Worm (Caenorhabditis elegans) whole organism, L2 larva: Measurements from ENCODE around the gene C53A3.1.
A peak's percentile ranks its signal among the peaks of the same experiment; 100 is the strongest.

Experiments used
- C34F6.9 ChIP-seq: fragments of 150-350 bp; optimal IDR thresholded peaks from 2 replicates; lab custom pipeline; 2014; ENCODE audit warnings: missing biosample characterization, missing genetic modification characterization
- F13H6.1 ChIP-seq: sonication (generic microtip); optimal IDR thresholded peaks from 2 replicates; lab custom pipeline; 2016; ENCODE audit warnings: missing genetic modification characterization, missing compliant biosample characterization
- R02D3.7 ChIP-seq: fragments of 150-350 bp; optimal IDR thresholded peaks from 2 replicates; lab custom pipeline; 2014; ENCODE audit warnings: missing biosample characterization, missing genetic modification characterization
- Y55F3AM.14 ChIP-seq: fragments of 200-800 bp; sonication (Bioruptor generic); optimal IDR thresholded peaks from 2 replicates; lab custom pipeline; 2018; ENCODE audit warnings: mild to moderate bottlenecking, missing genetic modification characterization, missing compliant biosample characterization
- ZK546.5 ChIP-seq: sonication (generic microtip); optimal IDR thresholded peaks from 2 replicates; lab custom pipeline; 2017; ENCODE audit warnings: missing biosample characterization, missing genetic modification characterization
- alr-1 ChIP-seq: fragments of 150-350 bp; optimal IDR thresholded peaks from 2 replicates; lab custom pipeline; 2014; ENCODE audit warnings: missing biosample characterization, missing genetic modification characterization
- aly-2 ChIP-seq: fragments of 150-350 bp; optimal IDR thresholded peaks from 2 replicates; lab custom pipeline; 2014; ENCODE audit warnings: missing biosample characterization, missing genetic modification characterization
- ama-1 ChIP-seq: fragments of 150-350 bp; optimal IDR thresholded peaks from 2 replicates; lab custom pipeline; 2018; ENCODE audit warnings: inconsistent platforms
- blmp-1 ChIP-seq: sonication (generic microtip); optimal IDR thresholded peaks from 2 replicates; lab custom pipeline; 2017; ENCODE audit warnings: missing genetic modification characterization, mild to moderate bottlenecking, missing compliant biosample characterization, antibody characterized with exemption, moderate library complexity; ENCODE audit not compliant: insufficient read depth
- ceh-16 ChIP-seq: fragments of 150-350 bp; optimal IDR thresholded peaks from 2 replicates; lab custom pipeline; 2014; ENCODE audit warnings: missing biosample characterization, missing genetic modification characterization
- ceh-82 ChIP-seq: fragments of 150-350 bp; optimal IDR thresholded peaks from 2 replicates; lab custom pipeline; 2014; ENCODE audit warnings: missing biosample characterization, missing genetic modification characterization
- crh-2 ChIP-seq: sonication (generic microtip); optimal IDR thresholded peaks from 2 replicates; lab custom pipeline; 2017; ENCODE audit warnings: missing biosample characterization, missing genetic modification characterization
- dmd-4 ChIP-seq: sonication (generic microtip); optimal IDR thresholded peaks from 2 replicates; lab custom pipeline; 2017; ENCODE audit warnings: missing biosample characterization, missing genetic modification characterization
- egl-27 ChIP-seq: sonication (generic microtip); optimal IDR thresholded peaks from 3 replicates; lab custom pipeline; 2017; ENCODE audit warnings: missing biosample characterization, missing genetic modification reagents, missing genetic modification characterization
- elt-1 ChIP-seq: fragments of 150-350 bp; optimal IDR thresholded peaks from 2 replicates; lab custom pipeline; 2014; ENCODE audit warnings: missing biosample characterization, missing genetic modification characterization
- elt-3 ChIP-seq: sonication (generic microtip); optimal IDR thresholded peaks from 2 replicates; lab custom pipeline; 2017; ENCODE audit warnings: missing biosample characterization, missing genetic modification characterization
- fos-1 ChIP-seq: fragments of 150-350 bp; optimal IDR thresholded peaks from 2 replicates; lab custom pipeline; 2014; ENCODE audit warnings: missing biosample characterization, missing genetic modification characterization
- gmeb-1 ChIP-seq: fragments of 150-350 bp; optimal IDR thresholded peaks from 2 replicates; lab custom pipeline; 2014; ENCODE audit warnings: missing biosample characterization, missing genetic modification characterization
- lin-11 ChIP-seq: fragments of 150-350 bp; sonication (generic microtip); optimal IDR thresholded peaks from 2 replicates; lab custom pipeline; 2014; ENCODE audit warnings: missing biosample characterization, missing genetic modification characterization, inconsistent platforms, mixed read lengths
- lin-13 ChIP-seq: fragments of 150-350 bp; optimal IDR thresholded peaks from 2 replicates; lab custom pipeline; 2014; ENCODE audit warnings: missing biosample characterization, missing genetic modification reagents, missing genetic modification characterization
- lin-39 ChIP-seq: fragments of 150-350 bp; optimal IDR thresholded peaks from 2 replicates; lab custom pipeline; 2014; ENCODE audit warnings: missing biosample characterization, missing genetic modification reagents, missing genetic modification characterization
- lsy-2 ChIP-seq, 2 experiments: fragments of 150-350 bp in 1 of 2; sonication (generic microtip) in 1 of 2; optimal IDR thresholded peaks; 2 replicates each; lab custom pipeline; 2014 to 2017; ENCODE audit warnings: missing biosample characterization in 2 of 2, missing genetic modification characterization in 2 of 2
- mab-5 ChIP-seq: fragments of 150-350 bp; optimal IDR thresholded peaks from 2 replicates; lab custom pipeline; 2014; ENCODE audit warnings: missing biosample characterization, missing genetic modification characterization
- mbf-1 ChIP-seq: sonication (generic microtip); optimal IDR thresholded peaks from 2 replicates; lab custom pipeline; 2017; ENCODE audit warnings: missing biosample characterization, missing genetic modification characterization
- mdl-1 ChIP-seq, 2 experiments: fragments of 150-350 bp in 1 of 2; sonication (generic microtip) in 1 of 2; optimal IDR thresholded peaks; 2 replicates each; lab custom pipeline; 2017; ENCODE audit warnings: missing biosample characterization in 2 of 2, missing genetic modification characterization in 2 of 2
- nhr-10 ChIP-seq: sonication (generic microtip); optimal IDR thresholded peaks from 2 replicates; lab custom pipeline; 2017; ENCODE audit warnings: missing biosample characterization, missing genetic modification characterization
- nhr-11 ChIP-seq: fragments of 150-350 bp; optimal IDR thresholded peaks from 2 replicates; lab custom pipeline; 2014; ENCODE audit warnings: missing biosample characterization, missing genetic modification characterization
- nhr-12 ChIP-seq: fragments of 150-350 bp; optimal IDR thresholded peaks from 2 replicates; lab custom pipeline; 2014; ENCODE audit warnings: missing biosample characterization, missing genetic modification characterization
- nhr-129 ChIP-seq: fragments of 150-350 bp; optimal IDR thresholded peaks from 2 replicates; lab custom pipeline; 2014; ENCODE audit warnings: missing biosample characterization, missing genetic modification characterization
- nhr-23 ChIP-seq: fragments of 150-350 bp; optimal IDR thresholded peaks from 2 replicates; lab custom pipeline; 2014; ENCODE audit warnings: missing biosample characterization, missing genetic modification reagents, missing genetic modification characterization
- nhr-237 ChIP-seq: fragments of 150-350 bp; optimal IDR thresholded peaks from 2 replicates; lab custom pipeline; 2014; ENCODE audit warnings: missing biosample characterization, missing genetic modification characterization
- nhr-25 ChIP-seq: fragments of 150-350 bp; sonication (generic microtip); optimal IDR thresholded peaks from 3 replicates; lab custom pipeline; 2014; ENCODE audit warnings: missing biosample characterization, missing genetic modification characterization
- nhr-6 ChIP-seq: fragments of 150-350 bp; optimal IDR thresholded peaks from 2 replicates; lab custom pipeline; 2014; ENCODE audit warnings: missing biosample characterization, missing genetic modification characterization
- nhr-77 ChIP-seq: fragments of 150-350 bp; optimal IDR thresholded peaks from 2 replicates; lab custom pipeline; 2014; ENCODE audit warnings: missing biosample characterization, missing genetic modification characterization
- peb-1 ChIP-seq: fragments of 150-350 bp; optimal IDR thresholded peaks from 2 replicates; lab custom pipeline; 2014; ENCODE audit warnings: missing biosample characterization, missing genetic modification characterization
- skn-1 ChIP-seq: sonication (generic microtip); optimal IDR thresholded peaks from 2 replicates; lab custom pipeline; 2017; ENCODE audit warnings: missing biosample characterization, missing genetic modification characterization
- sma-3 ChIP-seq: sonication (generic microtip); optimal IDR thresholded peaks from 2 replicates; lab custom pipeline; 2016; ENCODE audit warnings: missing genetic modification reagents, missing genetic modification characterization, missing compliant biosample characterization
- sma-9 ChIP-seq, 2 experiments: fragments of 150-350 bp in 1 of 2; sonication (generic microtip) in 1 of 2; optimal IDR thresholded peaks; 2 replicates each; lab custom pipeline; 2014 to 2016; ENCODE audit warnings: missing genetic modification characterization in 2 of 2, mild to moderate bottlenecking in 1 of 2, missing biosample characterization in 1 of 2, missing compliant biosample characterization in 1 of 2, missing genetic modification reagents in 1 of 2, moderate library complexity in 1 of 2
- snpc-4 ChIP-seq: fragments of 150-350 bp; optimal IDR thresholded peaks from 2 replicates; lab custom pipeline; 2014; ENCODE audit warnings: missing biosample characterization, missing genetic modification characterization
- unc-55 ChIP-seq: fragments of 150-350 bp; sonication (generic microtip); optimal IDR thresholded peaks from 3 replicates; lab custom pipeline; 2014; ENCODE audit warnings: missing biosample characterization, missing genetic modification reagents, missing genetic modification characterization
- unc-62 ChIP-seq: fragments of 150-350 bp; optimal IDR thresholded peaks from 2 replicates; lab custom pipeline; 2014; ENCODE audit warnings: missing biosample characterization, missing genetic modification reagents, missing genetic modification characterization
- zag-1 ChIP-seq: fragments of 150-350 bp; optimal IDR thresholded peaks from 2 replicates; lab custom pipeline; 2014; ENCODE audit warnings: missing biosample characterization, missing genetic modification characterization
- ztf-1 ChIP-seq: fragments of 200-800 bp; sonication (Bioruptor generic); conservative IDR thresholded peaks from 2 replicates; pipeline ENCODE4 v1.3.6; 2022; ENCODE audit warnings: missing genetic modification characterization, missing compliant biosample characterization
- ztf-4 ChIP-seq: fragments of 150-350 bp; optimal IDR thresholded peaks from 2 replicates; lab custom pipeline; 2014; ENCODE audit warnings: missing biosample characterization, missing genetic modification characterization

Gene C53A3.1

ce11 chrV:5788650-5789049, 28.6 kb upstream of the C53A3.1 start:
- TF ChIP-seq Y55F3AM.14 = no peak
- no peak for TF ChIP-seq ceh-82 (tag; lab: Kevin White, UChicago)
- no peak for TF ChIP-seq skn-1
- no peak for TF ChIP-seq nhr-6 (tag; lab: Kevin White, UChicago)
- TF ChIP-seq lin-11 = no peak
- TF ChIP-seq zag-1 (tag; lab: Kevin White, UChicago) = no peak
- peak; percentile 18 for TF ChIP-seq fos-1 (tag; lab: Kevin White, UChicago)
- peak; percentile 20 for TF ChIP-seq sma-9 (GFP tag; optimal IDR thresholded peaks at IDR 0.05; lab: Kevin White, UChicago)
- no peak for TF ChIP-seq sma-9 (tag; optimal IDR thresholded peaks at IDR 0.05; lab: Kevin White, UChicago)
- TF ChIP-seq lsy-2 (tag; optimal IDR thresholded peaks at IDR 0.05; lab: Kevin White, UChicago) = peak in 1 of 2 experiments; percentile 10

ce11 chrV:5785372-5785771, 25.3 kb upstream of the C53A3.1 start, which contains the start of gene F44E7.7:
TSS of gene F44E7.7 (minus strand) at chrV:5785472.
- TF ChIP-seq F13H6.1 (tag; lab: Kevin White, UChicago) (no peak), ZK546.5 (no peak), Y55F3AM.14 (no peak), ceh-82 (tag; lab: Kevin White, UChicago) (no peak), nhr-25 (tag; lab: Kevin White, UChicago) (no peak), ztf-1 (GFP tag; lab: Robert Waterston, UW) (no peak)

ce11 chrV:5782687-5783086, 22.7 kb upstream of the C53A3.1 start, which contains the start of gene fbxa-183:
TSS of gene fbxa-183 (minus strand) at chrV:5782787.
- TF ChIP-seq mab-5 (no peak), peb-1 (tag; lab: Kevin White, UChicago) (no peak), lin-13 (no peak), fos-1 (tag; lab: Kevin White, UChicago) (no peak)
- TF ChIP-seq, all 48 proteins: peak for 0

ce11 chrV:5780713-5781360, 20.8 kb upstream of the C53A3.1 start, which contains the start of gene F44E7.5:
TSS of gene F44E7.5 (minus strand) at chrV:5780922.
- no peak for TF ChIP-seq nhr-77 (tag; lab: Kevin White, UChicago)
- no peak for TF ChIP-seq ZK546.5
- TF ChIP-seq nhr-129 (tag; lab: Kevin White, UChicago) = peak; percentile 100
- peak; percentile 40 for TF ChIP-seq snpc-4 (tag; lab: Kevin White, UChicago)
- no peak for TF ChIP-seq dmd-4 (tag; lab: Kevin White, UChicago)
- TF ChIP-seq egl-27 (tag; lab: Kevin White, UChicago) = no peak
- no peak for TF ChIP-seq ceh-82 (tag; lab: Kevin White, UChicago)
- peak; percentile 91 for TF ChIP-seq fos-1 (tag; lab: Kevin White, UChicago)
- peak; percentile 81 for TF ChIP-seq crh-2 (tag; lab: Kevin White, UChicago)
- TF ChIP-seq Y55F3AM.14 = peak; percentile 43
- no peak for TF ChIP-seq R02D3.7
- TF ChIP-seq mab-5 = no peak
- TF ChIP-seq F13H6.1 (tag; lab: Kevin White, UChicago) = peak; percentile 39
- TF ChIP-seq nhr-237 (tag; lab: Kevin White, UChicago) = no peak
- no peak for TF ChIP-seq ztf-4 (tag; lab: Kevin White, UChicago)
- TF ChIP-seq peb-1 (tag; lab: Kevin White, UChicago) = no peak
- peak; percentile 65 for TF ChIP-seq gmeb-1 (tag; lab: Kevin White, UChicago)
- no peak for TF ChIP-seq unc-62
- TF ChIP-seq elt-3 (tag; lab: Kevin White, UChicago) = no peak
- TF ChIP-seq nhr-11 (tag; lab: Kevin White, UChicago) = no peak
- no peak for TF ChIP-seq nhr-10 (tag; lab: Kevin White, UChicago)
- no peak for TF ChIP-seq nhr-23
- no peak for TF ChIP-seq lin-39 (tag; lab: Kevin White, UChicago)
- TF ChIP-seq C34F6.9 (tag; lab: Kevin White, UChicago) = peak; percentile 74
- no peak for TF ChIP-seq ceh-16
- peak; percentile 37 for TF ChIP-seq blmp-1
- TF ChIP-seq zag-1 (tag; lab: Kevin White, UChicago) = no peak
- no peak for TF ChIP-seq ama-1 (lab: Kevin White, UChicago)
- TF ChIP-seq unc-55 (GFP tag; lab: Kevin White, UChicago) = peak; percentile 62
- TF ChIP-seq elt-1 (tag; lab: Kevin White, UChicago) = no peak
- no peak for TF ChIP-seq aly-2 (tag; lab: Kevin White, UChicago)
- no peak for TF ChIP-seq mbf-1
- TF ChIP-seq lin-11 = no peak
- TF ChIP-seq ztf-1 (GFP tag; lab: Robert Waterston, UW) = no peak
- TF ChIP-seq sma-3 = peak; percentile 60
- peak; percentile 61 to 76 for TF ChIP-seq mdl-1 (tag; optimal IDR thresholded peaks at IDR 0.05; lab: Kevin White, UChicago)
- peak; percentile 72 for TF ChIP-seq sma-9 (GFP tag; optimal IDR thresholded peaks at IDR 0.05; lab: Kevin White, UChicago)
- no peak for TF ChIP-seq sma-9 (tag; optimal IDR thresholded peaks at IDR 0.05; lab: Kevin White, UChicago)
- TF ChIP-seq alr-1 (tag; lab: Kevin White, UChicago) = no peak
- TF ChIP-seq lin-13 = peak; percentile 70
- peak; percentile 78 for TF ChIP-seq nhr-25 (tag; lab: Kevin White, UChicago)
- peak; percentile 5 to 69 for TF ChIP-seq lsy-2 (tag; optimal IDR thresholded peaks at IDR 0.05; lab: Kevin White, UChicago)
- TF ChIP-seq nhr-12 (tag; lab: Kevin White, UChicago) = no peak
- no peak for TF ChIP-seq nhr-6 (tag; lab: Kevin White, UChicago)
- no peak for TF ChIP-seq skn-1
